Worm (Caenorhabditis elegans) whole organism, young adult: ENCODE data around the gene set-20.

Source experiments
- B0261.1 ChIP-seq: sonication (generic microtip); optimal IDR thresholded peaks from 2 replicates; lab custom pipeline; 2016; ENCODE audit warnings: mild to moderate bottlenecking, missing genetic modification characterization, moderate library complexity, missing compliant biosample characterization
- B0336.3 ChIP-seq: fragments of 200-800 bp; sonication (Bioruptor generic); IDR thresholded peaks from 2 replicates; pipeline ENCODE4 v1.3.6; 2022; ENCODE audit warnings: missing genetic modification characterization, missing compliant biosample characterization
- F57A8.1 ChIP-seq: fragments of 200-800 bp; sonication (Bioruptor generic); optimal IDR thresholded peaks from 2 replicates; lab custom pipeline; 2018; ENCODE audit warnings: mild to moderate bottlenecking, missing genetic modification characterization, moderate library complexity, missing compliant biosample characterization
- Y53G8AR.9 ChIP-seq: fragments of 200-800 bp; sonication (Bioruptor generic); conservative IDR thresholded peaks from 2 replicates; pipeline ENCODE4 v1.3.6; 2022; ENCODE audit warnings: missing genetic modification reagents, missing genetic modification characterization, missing compliant biosample characterization
- ZK185.1 ChIP-seq: sonication (generic microtip); optimal IDR thresholded peaks from 2 replicates; lab custom pipeline; 2016; ENCODE audit warnings: mild to moderate bottlenecking, missing genetic modification characterization, missing compliant biosample characterization; ENCODE audit not compliant: poor library complexity, severe bottlenecking
- lin-40 ChIP-seq: sonication (generic microtip); optimal IDR thresholded peaks from 2 replicates; lab custom pipeline; 2016; ENCODE audit warnings: missing genetic modification characterization, mild to moderate bottlenecking, missing compliant biosample characterization, missing genotype, missing genetic modification reagents
- lin-54 ChIP-seq: fragments of 200-800 bp; sonication (Bioruptor generic); optimal IDR thresholded peaks from 2 replicates; lab custom pipeline; 2018; ENCODE audit warnings: mild to moderate bottlenecking, missing genetic modification characterization, missing compliant biosample characterization
- mxl-1 ChIP-seq: sonication (generic microtip); optimal IDR thresholded peaks from 2 replicates; lab custom pipeline; 2016; ENCODE audit warnings: missing genetic modification characterization, missing compliant biosample characterization
- sea-2 ChIP-seq: fragments of 200-800 bp; sonication (Bioruptor generic); IDR thresholded peaks from 2 replicates; pipeline ENCODE4 v1.3.6; 2022; ENCODE audit warnings: missing genetic modification characterization, missing compliant biosample characterization
- snpc-4 ChIP-seq, 5 experiments: fragments of 150-350 bp in 1 of 5; sonication (generic microtip) in 4 of 5; optimal IDR thresholded peaks; 2 replicates each; lab custom pipeline; 2014 to 2018; ENCODE audit warnings: missing genetic modification characterization in 5 of 5, missing biosample characterization in 3 of 5, antibody characterized with exemption in 2 of 5, mild to moderate bottlenecking in 2 of 5, missing compliant biosample characterization in 2 of 5, missing genotype in 2 of 5, moderate library complexity in 2 of 5, missing genetic modification reagents in 1 of 5

DNA sequence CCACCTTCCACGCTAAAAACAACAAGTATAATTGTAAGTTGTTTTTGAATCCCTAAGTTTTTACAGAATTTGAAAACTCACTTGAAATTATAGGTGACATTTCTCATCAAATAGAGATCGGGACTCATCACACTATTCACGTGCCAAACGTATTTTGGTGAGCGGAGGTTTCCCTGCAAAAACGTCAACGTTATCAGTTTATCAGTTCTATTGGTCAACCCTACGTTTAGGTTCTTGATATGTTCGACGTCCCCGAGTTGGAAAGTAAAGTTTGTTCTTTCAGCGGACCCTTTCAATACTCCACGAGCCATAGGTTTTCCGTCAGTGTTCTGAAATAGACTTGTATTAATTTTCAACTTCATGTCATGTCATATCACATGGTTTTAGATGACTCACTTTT, 9.5 kb upstream of the set-20 start:
- TF ChIP-seq Y53G8AR.9 (no peak), lin-40 (tag; lab: Kevin White, UChicago) (no peak), mxl-1 (tag; lab: Kevin White, UChicago) (no peak), B0261.1 (no peak), F57A8.1 (GFP tag; lab: Kevin White, UChicago) (no peak), ZK185.1 (tag; lab: Kevin White, UChicago) (no peak), B0336.3 (GFP tag; lab: Robert Waterston, UW) (no peak), lin-54 (GFP tag; lab: Kevin White, UChicago) (no peak), snpc-4 (GFP tag; optimal IDR thresholded peaks at IDR 0.05; lab: Kevin White, UChicago) (no peak), snpc-4 (tag; optimal IDR thresholded peaks at IDR 0.05; lab: Kevin White, UChicago) (no peak), sea-2 (GFP tag; lab: Robert Waterston, UW) (no peak)
